Fruit fly (Drosophila melanogaster) whole organism, embryonic: Measurements from ENCODE around the gene holn1.

Source experiments
- Aef1 ChIP-seq: fragments of 200-800 bp; sonication (Bioruptor generic); IDR thresholded peaks from 3 replicates; pipeline ENCODE4 v1.3.6; 2022; ENCODE audit warnings: missing biosample characterization, missing genetic modification characterization
- Bdp1 ChIP-seq: fragments of 200-800 bp; sonication (Bioruptor generic); optimal IDR thresholded peaks from 3 replicates; lab custom pipeline; 2016; ENCODE audit warnings: missing biosample characterization, missing genetic modification characterization
- Bgb ChIP-seq: fragments of 200-800 bp; sonication (Bioruptor generic); IDR thresholded peaks from 2 replicates; pipeline ENCODE4 v1.3.6; 2022; ENCODE audit warnings: missing biosample characterization, missing genetic modification characterization; ENCODE audit not compliant: partially characterized antibody
- CG10979 ChIP-seq: fragments of 200-800 bp; sonication (Bioruptor generic); optimal IDR thresholded peaks from 2 replicates; lab custom pipeline; 2018; ENCODE audit warnings: missing biosample characterization, mild to moderate bottlenecking, missing genetic modification characterization, moderate library complexity
- CG11085 ChIP-seq: fragments of 200-800 bp; sonication (Bioruptor generic); IDR thresholded peaks from 2 replicates; pipeline ENCODE4 v1.3.6; 2022; ENCODE audit warnings: missing biosample characterization, missing genetic modification characterization
- CG12299 ChIP-seq: fragments of 200-800 bp; sonication (Bioruptor generic); optimal IDR thresholded peaks from 2 replicates; lab custom pipeline; 2018; ENCODE audit warnings: missing biosample characterization, mild to moderate bottlenecking, missing genetic modification characterization
- CG12659 ChIP-seq: fragments of 200-800 bp; sonication (Bioruptor generic); optimal IDR thresholded peaks from 3 replicates; lab custom pipeline; 2017; ENCODE audit warnings: mild to moderate bottlenecking, missing biosample characterization, missing genetic modification reagents, missing genetic modification characterization
- CG13296 ChIP-seq: fragments of 200-800 bp; sonication (Bioruptor generic); optimal IDR thresholded peaks from 3 replicates; lab custom pipeline; 2018; ENCODE audit warnings: missing biosample characterization, mild to moderate bottlenecking, missing genetic modification characterization
- CG15011 ChIP-seq: fragments of 200-800 bp; sonication (Bioruptor generic); optimal IDR thresholded peaks from 3 replicates; lab custom pipeline; 2018; ENCODE audit warnings: missing biosample characterization, mild to moderate bottlenecking, missing genetic modification characterization
- CG1529 ChIP-seq: fragments of 200-800 bp; sonication (Bioruptor generic); optimal IDR thresholded peaks from 3 replicates; lab custom pipeline; 2018; ENCODE audit warnings: missing biosample characterization, missing genetic modification characterization
- CG1602 ChIP-seq: fragments of 200-800 bp; sonication (Bioruptor generic); optimal IDR thresholded peaks from 3 replicates; lab custom pipeline; 2016; ENCODE audit warnings: missing biosample characterization, missing genetic modification characterization
- CG17612 ChIP-seq: fragments of 200-800 bp; sonication (Bioruptor generic); IDR thresholded peaks from 2 replicates; pipeline ENCODE4 v1.3.6; 2022; ENCODE audit warnings: missing biosample characterization, missing genetic modification characterization
- CG31388 ChIP-seq: fragments of 200-800 bp; sonication (Bioruptor generic); optimal IDR thresholded peaks from 2 replicates; lab custom pipeline; 2016; ENCODE audit warnings: missing biosample characterization, missing genetic modification characterization
- CG32532 ChIP-seq: fragments of 200-800 bp; sonication (Bioruptor generic); IDR thresholded peaks from 2 replicates; pipeline ENCODE4 v1.3.6; 2022; ENCODE audit warnings: missing biosample characterization, missing genetic modification characterization
- CG4328 ChIP-seq: fragments of 200-800 bp; sonication (Bioruptor generic); optimal IDR thresholded peaks from 3 replicates; lab custom pipeline; 2017; ENCODE audit warnings: missing biosample characterization, missing genetic modification reagents, missing genetic modification characterization
- CG4360 ChIP-seq: fragments of 200-800 bp; sonication (Bioruptor generic); IDR thresholded peaks from 2 replicates; pipeline ENCODE4 v1.3.6; 2022; ENCODE audit warnings: missing biosample characterization, missing genetic modification characterization
- CG6654 ChIP-seq: fragments of 200-800 bp; sonication (Bioruptor generic); optimal IDR thresholded peaks from 2 replicates; lab custom pipeline; 2017; ENCODE audit warnings: missing biosample characterization, mild to moderate bottlenecking, missing genetic modification characterization
- CG6791 ChIP-seq: fragments of 200-800 bp; sonication (Bioruptor generic); IDR thresholded peaks from 3 replicates; pipeline ENCODE4 v1.3.6; 2022; ENCODE audit warnings: missing biosample characterization, missing genetic modification characterization; ENCODE audit not compliant: partially characterized antibody
- CG7271 ChIP-seq: fragments of 200-800 bp; sonication (Bioruptor generic); optimal IDR thresholded peaks from 2 replicates; lab custom pipeline; 2018; ENCODE audit warnings: missing biosample characterization, mild to moderate bottlenecking, missing genetic modification characterization, moderate library complexity
- CG7372 ChIP-seq: fragments of 200-800 bp; sonication (Bioruptor generic); IDR thresholded peaks from 2 replicates; pipeline ENCODE4 v1.3.6; 2022; ENCODE audit warnings: missing biosample characterization, missing genetic modification characterization
- CG7987 ChIP-seq: fragments of 200-800 bp; sonication (Bioruptor generic); optimal IDR thresholded peaks from 2 replicates; lab custom pipeline; 2018; ENCODE audit warnings: missing biosample characterization, mild to moderate bottlenecking, missing genetic modification characterization, moderate library complexity
- CG9817 ChIP-seq: fragments of 200-800 bp; sonication (Bioruptor generic); optimal IDR thresholded peaks from 2 replicates; lab custom pipeline; 2018; ENCODE audit warnings: missing biosample characterization, mild to moderate bottlenecking, missing genetic modification characterization, moderate library complexity
- Camta ChIP-seq: fragments of 200-800 bp; sonication (Bioruptor generic); optimal IDR thresholded peaks from 2 replicates; lab custom pipeline; 2016; ENCODE audit warnings: missing biosample characterization, missing genetic modification characterization
- Dp ChIP-seq: fragments of 200-800 bp; sonication (Bioruptor generic); optimal IDR thresholded peaks from 2 replicates; lab custom pipeline; 2018; ENCODE audit warnings: missing biosample characterization, mild to moderate bottlenecking, missing genetic modification characterization, moderate library complexity
- E2f1 ChIP-seq: fragments of 200-800 bp; sonication (Bioruptor generic); IDR thresholded peaks from 2 replicates; pipeline ENCODE4 v1.3.6; 2022; ENCODE audit warnings: missing biosample characterization, missing genetic modification characterization
- Gug ChIP-seq: fragments of 200-800 bp; sonication (Bioruptor generic); IDR thresholded peaks from 4 replicates; pipeline ENCODE4 v1.3.6; 2022; ENCODE audit warnings: missing biosample characterization, missing genetic modification characterization
- HLHmδ ChIP-seq: fragments of 200-800 bp; sonication (Bioruptor generic); optimal IDR thresholded peaks from 2 replicates; lab custom pipeline; 2018; ENCODE audit warnings: missing biosample characterization, mild to moderate bottlenecking, missing genetic modification characterization, moderate library complexity
- Spps ChIP-seq: fragments of 200-800 bp; sonication (Bioruptor generic); optimal IDR thresholded peaks from 2 replicates; lab custom pipeline; 2018; ENCODE audit warnings: missing biosample characterization, mild to moderate bottlenecking, missing genetic modification characterization
- Stat92E ChIP-seq, 3 experiments: fragments of >200 bp in 2 of 3; fragments of 200-800 bp in 1 of 3; sonication (Bioruptor generic) in 1 of 3; optimal IDR thresholded peaks; 2 replicates each; lab custom pipeline; 2017 to 2019; ENCODE audit warnings: missing biosample characterization in 3 of 3, missing genetic modification characterization in 3 of 3, mild to moderate bottlenecking in 1 of 3, moderate library complexity in 1 of 3
- cad ChIP-seq: fragments of >200 bp; optimal IDR thresholded peaks from 2 replicates; lab custom pipeline; 2017; ENCODE audit warnings: missing biosample characterization, missing genetic modification characterization
- ci ChIP-seq: fragments of 200-800 bp; sonication (Bioruptor generic); IDR thresholded peaks from 3 replicates; pipeline ENCODE4 v1.3.6; 2022; ENCODE audit warnings: missing biosample characterization, missing genetic modification characterization
- dpn ChIP-seq, 2 experiments: fragments of 200-800 bp; sonication (Bioruptor generic); optimal IDR thresholded peaks; 3 replicates each; lab custom pipeline; 2016; ENCODE audit warnings: missing biosample characterization in 2 of 2, missing genetic modification characterization in 2 of 2
- gem ChIP-seq: fragments of 200-800 bp; sonication (Bioruptor generic); optimal IDR thresholded peaks from 2 replicates; lab custom pipeline; 2019; ENCODE audit warnings: missing biosample characterization, mild to moderate bottlenecking, missing genetic modification characterization, moderate library complexity
- gt ChIP-seq: fragments of 200-800 bp; sonication (Bioruptor generic); IDR thresholded peaks from 2 replicates; pipeline ENCODE4 v1.3.6; 2022; ENCODE audit warnings: missing biosample characterization, missing genetic modification characterization
- hbn ChIP-seq: fragments of 200-800 bp; sonication (Bioruptor generic); IDR thresholded peaks from 2 replicates; pipeline ENCODE4 v1.3.6; 2022; ENCODE audit warnings: missing biosample characterization, missing genetic modification characterization; ENCODE audit not compliant: partially characterized antibody
- hkb ChIP-seq, 2 experiments: fragments of 200-800 bp in 1 of 2; fragments of >200 bp in 1 of 2; sonication (Bioruptor generic) in 1 of 2; IDR thresholded peaks in 1 of 2; optimal IDR thresholded peaks in 1 of 2; 2 replicates each; pipeline versions ENCODE4 v1.3.6 to Lab custom; 2017 to 2022; ENCODE audit warnings: missing biosample characterization in 1 of 2, missing genetic modification characterization in 1 of 2
- hth ChIP-seq: fragments of >200 bp; optimal IDR thresholded peaks from 2 replicates; lab custom pipeline; 2017; ENCODE audit warnings: inconsistent platforms
- insv ChIP-seq, 2 experiments: fragments of 200-800 bp; sonication (Bioruptor generic); optimal IDR thresholded peaks; 3 replicates each; lab custom pipeline; 2016 to 2018; ENCODE audit warnings: missing biosample characterization in 2 of 2, missing genetic modification characterization in 2 of 2
- pho ChIP-seq: fragments of 200-800 bp; sonication (Bioruptor generic); optimal IDR thresholded peaks from 2 replicates; lab custom pipeline; 2016; ENCODE audit warnings: missing biosample characterization, missing genetic modification characterization
- row ChIP-seq: fragments of 200-800 bp; sonication (Bioruptor generic); IDR thresholded peaks from 3 replicates; pipeline ENCODE4 v1.3.6; 2022; ENCODE audit warnings: missing biosample characterization, missing genetic modification characterization
- salm ChIP-seq: fragments of 200-800 bp; sonication (Bioruptor generic); optimal IDR thresholded peaks from 2 replicates; lab custom pipeline; 2018; ENCODE audit warnings: missing biosample characterization, mild to moderate bottlenecking, missing genetic modification characterization
- sens ChIP-seq: fragments of 200-800 bp; sonication (Bioruptor generic); peaks from one replicate; lab custom pipeline; 2016; ENCODE audit warnings: missing biosample characterization, missing genetic modification characterization
- tgo ChIP-seq: fragments of 200-800 bp; sonication (Bioruptor generic); IDR thresholded peaks from 3 replicates; pipeline ENCODE4 v1.3.6; 2022; ENCODE audit warnings: missing biosample characterization, missing genetic modification characterization
- tll ChIP-seq, 2 experiments: fragments of 200-800 bp in 1 of 2; fragments of >200 bp in 1 of 2; sonication (Bioruptor generic) in 1 of 2; optimal IDR thresholded peaks; 2 replicates each; lab custom pipeline; 2017 to 2019; ENCODE audit warnings: missing biosample characterization in 2 of 2, missing genetic modification characterization in 2 of 2, mild to moderate bottlenecking in 1 of 2, moderate library complexity in 1 of 2
- vvl ChIP-seq: fragments of 200-800 bp; sonication (Bioruptor generic); IDR thresholded peaks from 2 replicates; pipeline ENCODE4 v1.3.6; 2022; ENCODE audit warnings: missing biosample characterization, missing genetic modification characterization
- wdn ChIP-seq: fragments of 200-800 bp; sonication (Bioruptor generic); IDR thresholded peaks from 2 replicates; pipeline ENCODE4 v1.3.6; 2022; ENCODE audit warnings: missing biosample characterization, missing genetic modification characterization
- wek ChIP-seq: fragments of 200-800 bp; sonication (Bioruptor generic); optimal IDR thresholded peaks from 3 replicates; lab custom pipeline; 2018; ENCODE audit warnings: missing biosample characterization, mild to moderate bottlenecking, missing genetic modification characterization, moderate library complexity
- zen ChIP-seq: fragments of 200-800 bp; sonication (Bioruptor generic); optimal IDR thresholded peaks from 3 replicates; lab custom pipeline; 2018; ENCODE audit warnings: missing biosample characterization, mild to moderate bottlenecking, missing genetic modification characterization, moderate library complexity

Gene holn1

dm6 chr2L:10430802-10431476 lies 4.9 kb upstream of the holn1 start, which contains the start of the genes Bug22 and TfIIB (continued):
- TF ChIP-seq gt (GFP tag; lab: Robert Waterston, UW) (no peak), E2f1 (GFP tag; lab: Robert Waterston, UW) (0 out of 2 replicates have a peak, but pooled peaks have one; percentile 12), cad (GFP tag; lab: Kevin White, UChicago) (no peak), CG7271 (tag; lab: Kevin White, UChicago) (peak; percentile 6), hkb (optimal IDR thresholded peaks at IDR 0.05; lab: Kevin White, UChicago) (no peak), hkb (GFP tag; IDR thresholded peaks at IDR 0.05; lab: Robert Waterston, UW) (peak; percentile 75), CG6791 (GFP tag; lab: Robert Waterston, UW) (peak; percentile 22; the same call in 1 of the 3 replicates), pho (GFP tag; lab: Kevin White, UChicago) (peak; percentile 69), CG9817 (tag; lab: Kevin White, UChicago) (no peak), CG4328 (peak; percentile 44), tll (GFP tag; optimal IDR thresholded peaks at IDR 0.05; lab: Kevin White, UChicago) (peak in 1 of 2 experiments; percentile 50), Camta (GFP tag; lab: Kevin White, UChicago) (peak; percentile 53), zen (tag; lab: Kevin White, UChicago) (peak; percentile 46), hbn (GFP tag; lab: Robert Waterston, UW) (no peak), wek (GFP tag; lab: Kevin White, UChicago) (peak; percentile 11), hth (lab: Kevin White, UChicago) (no peak), sens (GFP tag; lab: Kevin White, UChicago) (peak; percentile 92), CG6654 (GFP tag; lab: Kevin White, UChicago) (no peak), CG13296 (GFP tag; lab: Kevin White, UChicago) (peak; percentile 62), Bdp1 (GFP tag; lab: Kevin White, UChicago) (peak; percentile 27), vvl (peak; percentile 84), Bgb (GFP tag; lab: Robert Waterston, UW) (peak; percentile 19; the same call in 1 of the 2 replicates), dpn (GFP tag; optimal IDR thresholded peaks at IDR 0.05; lab: Kevin White, UChicago) (peak; percentile 46 to 84), row (GFP tag; lab: Robert Waterston, UW) (peak; percentile 91), CG7372 (peak; percentile 17; the same call in 1 of the 2 replicates), CG10979 (peak; percentile 42), insv (GFP tag; optimal IDR thresholded peaks at IDR 0.05; lab: Kevin White, UChicago) (peak in 1 of 2 experiments; percentile 37), HLHmδ (GFP tag; lab: Kevin White, UChicago) (peak; percentile 30), Dp (GFP tag; lab: Kevin White, UChicago) (peak; percentile 6), CG31388 (GFP tag; lab: Kevin White, UChicago) (peak; percentile 36), CG7987 (peak; percentile 25), CG1529 (peak; percentile 6), gem (tag; lab: Kevin White, UChicago) (peak; percentile 85), CG32532 (GFP tag; lab: Robert Waterston, UW) (peak; percentile 74), CG17612 (no peak), CG15011 (GFP tag; lab: Kevin White, UChicago) (no peak), salm (tag; lab: Kevin White, UChicago) (peak; percentile 17), wdn (GFP tag; lab: Robert Waterston, UW) (peak; percentile 39; the same call in 1 of the 2 replicates), CG1602 (GFP tag; lab: Kevin White, UChicago) (peak; percentile 71), Spps (tag; lab: Kevin White, UChicago) (peak; percentile 28), Gug (peak; percentile 65; the same call in 2 of the 4 replicates), CG11085 (0 out of 2 replicates have a peak, but pooled peaks have one; percentile 44), Stat92E (GFP tag; optimal IDR thresholded peaks at IDR 0.05; lab: Kevin White, UChicago) (no peak), Aef1 (GFP tag; lab: Robert Waterston, UW) (peak; percentile 66; the same call in 2 of the 3 replicates), CG4360 (GFP tag; lab: Robert Waterston, UW) (peak; percentile 40; the same call in 1 of the 2 replicates), ci (GFP tag; lab: Robert Waterston, UW) (peak; percentile 88), tgo (GFP tag; lab: Robert Waterston, UW) (peak; percentile 74), CG12299 (peak; percentile 28), CG12659 (peak; percentile 83)
